Worm (Caenorhabditis elegans): ENCODE data around the gene xrn-1.

- TF ChIP-seq nhr-11 (tag; optimal IDR thresholded peaks at IDR 0.05) (no peak), zag-1 (tag; optimal IDR thresholded peaks at IDR 0.05) (no peak)
Observed at ce11 chrII:14109184-14109664, 40.5 kb downstream of the xrn-1 start, which contains the start of gene cpg-7.

Measured in whole organism, L3 larva.